Fruit fly (Drosophila melanogaster) whole organism, embryonic: ENCODE measurements around the gene Ctns.

Experiments
- Bdp1 ChIP-seq: fragments of 200-800 bp; sonication (Bioruptor generic); optimal IDR thresholded peaks from 3 replicates; lab custom pipeline; 2016; ENCODE audit warnings: missing biosample characterization, missing genetic modification characterization
- Bgb ChIP-seq: fragments of 200-800 bp; sonication (Bioruptor generic); IDR thresholded peaks from 2 replicates; pipeline ENCODE4 v1.3.6; 2022; ENCODE audit warnings: missing biosample characterization, missing genetic modification characterization; ENCODE audit not compliant: partially characterized antibody
- CG10366 ChIP-seq: fragments of 200-800 bp; sonication (Bioruptor generic); IDR thresholded peaks from 2 replicates; pipeline ENCODE4 v1.3.6; 2022; ENCODE audit warnings: missing biosample characterization, missing genetic modification characterization
- CG10462 ChIP-seq: fragments of 200-800 bp; sonication (Bioruptor generic); optimal IDR thresholded peaks from 2 replicates; lab custom pipeline; 2016; ENCODE audit warnings: missing biosample characterization, missing genetic modification characterization
- CG10979 ChIP-seq: fragments of 200-800 bp; sonication (Bioruptor generic); optimal IDR thresholded peaks from 2 replicates; lab custom pipeline; 2018; ENCODE audit warnings: missing biosample characterization, mild to moderate bottlenecking, missing genetic modification characterization, moderate library complexity
- CG12942 ChIP-seq: fragments of 200-800 bp; sonication (Bioruptor generic); optimal IDR thresholded peaks from 3 replicates; lab custom pipeline; 2016; ENCODE audit warnings: missing biosample characterization, missing genetic modification characterization
- CG16813 ChIP-seq: fragments of 200-800 bp; sonication (Bioruptor generic); IDR thresholded peaks from 3 replicates; pipeline ENCODE4 v1.3.6; 2022; ENCODE audit warnings: missing biosample characterization, missing genetic modification characterization; ENCODE audit not compliant: partially characterized antibody
- CG16863 ChIP-seq: fragments of 200-800 bp; sonication (Bioruptor generic); optimal IDR thresholded peaks from 3 replicates; lab custom pipeline; 2016; ENCODE audit warnings: missing biosample characterization, missing genetic modification characterization
- CG18262 ChIP-seq: fragments of 200-800 bp; optimal IDR thresholded peaks from 3 replicates; lab custom pipeline; 2019; ENCODE audit warnings: missing biosample characterization, mild to moderate bottlenecking, missing genetic modification characterization, moderate library complexity
- CG2120 ChIP-seq: fragments of 200-800 bp; sonication (Bioruptor generic); optimal IDR thresholded peaks from 3 replicates; lab custom pipeline; 2016; ENCODE audit warnings: missing biosample characterization, missing genetic modification characterization
- CG32532 ChIP-seq: fragments of 200-800 bp; sonication (Bioruptor generic); IDR thresholded peaks from 2 replicates; pipeline ENCODE4 v1.3.6; 2022; ENCODE audit warnings: missing biosample characterization, missing genetic modification characterization
- CG33557 ChIP-seq: fragments of 200-800 bp; sonication (Bioruptor generic); optimal IDR thresholded peaks from 2 replicates; lab custom pipeline; 2019; ENCODE audit warnings: missing biosample characterization, mild to moderate bottlenecking, missing genetic modification characterization, moderate library complexity
- CG3726 ChIP-seq: fragments of 200-800 bp; sonication (Bioruptor generic); IDR thresholded peaks from 3 replicates; pipeline ENCODE4, ENCODE4 v1.3.6; 2022; ENCODE audit warnings: missing biosample characterization, missing genetic modification characterization
- CG4328 ChIP-seq: fragments of 200-800 bp; sonication (Bioruptor generic); optimal IDR thresholded peaks from 3 replicates; lab custom pipeline; 2017; ENCODE audit warnings: missing biosample characterization, missing genetic modification reagents, missing genetic modification characterization
- CG8388 ChIP-seq: fragments of 200-800 bp; sonication (Bioruptor generic); optimal IDR thresholded peaks from 2 replicates; lab custom pipeline; 2019; ENCODE audit warnings: missing biosample characterization, mild to moderate bottlenecking, missing genetic modification characterization, moderate library complexity
- CG9797 ChIP-seq: fragments of 200-800 bp; sonication (Bioruptor generic); optimal IDR thresholded peaks from 3 replicates; lab custom pipeline; 2018; ENCODE audit warnings: missing biosample characterization, mild to moderate bottlenecking, missing genetic modification characterization
- Dad ChIP-seq: fragments of 200-800 bp; sonication (Bioruptor generic); optimal IDR thresholded peaks from 3 replicates; lab custom pipeline; 2016; ENCODE audit warnings: missing biosample characterization, missing genetic modification characterization
- Deaf1 ChIP-seq: fragments of 200-800 bp; optimal IDR thresholded peaks from 3 replicates; lab custom pipeline; 2019; ENCODE audit warnings: missing biosample characterization, mild to moderate bottlenecking, missing genetic modification characterization, moderate library complexity
- Dip3 ChIP-seq: fragments of 200-800 bp; sonication (Bioruptor generic); optimal IDR thresholded peaks from 3 replicates; lab custom pipeline; 2016; ENCODE audit warnings: missing biosample characterization, missing genetic modification characterization
- Dp ChIP-seq: fragments of 200-800 bp; sonication (Bioruptor generic); optimal IDR thresholded peaks from 2 replicates; lab custom pipeline; 2018; ENCODE audit warnings: missing biosample characterization, mild to moderate bottlenecking, missing genetic modification characterization, moderate library complexity
- E2f2 ChIP-seq: fragments of 200-800 bp; sonication (Bioruptor generic); IDR thresholded peaks from 2 replicates; pipeline ENCODE4 v1.3.6; 2022; ENCODE audit warnings: missing biosample characterization, missing genetic modification characterization
- ERR ChIP-seq: fragments of 200-800 bp; sonication (Bioruptor generic); optimal IDR thresholded peaks from 2 replicates; lab custom pipeline; 2016; ENCODE audit warnings: missing biosample characterization, missing genetic modification characterization
- GATAe ChIP-seq: fragments of 200-800 bp; sonication (Bioruptor generic); conservative IDR thresholded peaks from 2 replicates; pipeline ENCODE4 v1.3.6; 2022; ENCODE audit warnings: missing biosample characterization, missing genetic modification characterization
- Gug ChIP-seq: fragments of 200-800 bp; sonication (Bioruptor generic); IDR thresholded peaks from 4 replicates; pipeline ENCODE4 v1.3.6; 2022; ENCODE audit warnings: missing biosample characterization, missing genetic modification characterization
- HHEX ChIP-seq: fragments of 200-800 bp; sonication (Bioruptor generic); optimal IDR thresholded peaks from 3 replicates; lab custom pipeline; 2017; ENCODE audit warnings: missing biosample characterization, mild to moderate bottlenecking, missing genetic modification characterization, missing genetic modification reagents
- Hand ChIP-seq: fragments of 200-800 bp; sonication (Bioruptor generic); optimal IDR thresholded peaks from 2 replicates; lab custom pipeline; 2017; ENCODE audit warnings: mild to moderate bottlenecking, missing biosample characterization, missing genetic modification reagents, missing genetic modification characterization
- Hr3 ChIP-seq: fragments of 200-800 bp; sonication (Bioruptor generic); optimal IDR thresholded peaks from 3 replicates; lab custom pipeline; 2016; ENCODE audit warnings: missing biosample characterization, missing genetic modification characterization
- Max ChIP-seq: fragments of 200-800 bp; sonication (Bioruptor generic); optimal IDR thresholded peaks from 2 replicates; lab custom pipeline; 2016; ENCODE audit warnings: missing biosample characterization, mild to moderate bottlenecking, missing genetic modification characterization
- Med ChIP-seq: fragments of 200-800 bp; sonication (Bioruptor generic); peaks from one replicate; lab custom pipeline; 2016; ENCODE audit warnings: missing biosample characterization, missing genetic modification characterization, mild to moderate bottlenecking, inconsistent platforms, moderate library complexity
- Nf-YC ChIP-seq: fragments of 200-800 bp; optimal IDR thresholded peaks from 3 replicates; lab custom pipeline; 2019; ENCODE audit warnings: missing biosample characterization, mild to moderate bottlenecking, missing genetic modification characterization, moderate library complexity
- NfI ChIP-seq: fragments of 200-800 bp; sonication (Bioruptor generic); optimal IDR thresholded peaks from 3 replicates; lab custom pipeline; 2018; ENCODE audit warnings: missing biosample characterization, mild to moderate bottlenecking, missing genetic modification characterization, moderate library complexity
- Opbp ChIP-seq: fragments of 200-800 bp; sonication (Bioruptor generic); IDR thresholded peaks from 3 replicates; pipeline ENCODE4 v1.3.6; 2022; ENCODE audit warnings: missing biosample characterization, missing genetic modification characterization; ENCODE audit not compliant: partially characterized antibody
- PHDP ChIP-seq: fragments of 200-800 bp; sonication (Bioruptor generic); optimal IDR thresholded peaks from 3 replicates; lab custom pipeline; 2018; ENCODE audit warnings: missing biosample characterization, mild to moderate bottlenecking, missing genetic modification characterization, moderate library complexity
- Poxn ChIP-seq: fragments of 200-800 bp; sonication (Bioruptor generic); IDR thresholded peaks from 2 replicates; pipeline ENCODE4 v1.3.6; 2022; ENCODE audit warnings: missing biosample characterization, missing genetic modification characterization
- Ptx1 ChIP-seq: fragments of 200-800 bp; sonication (Bioruptor generic); IDR thresholded peaks from 2 replicates; pipeline ENCODE4 v1.3.6; 2022; ENCODE audit warnings: missing biosample characterization, missing genetic modification characterization
- Ssrp ChIP-seq: fragments of 200-800 bp; sonication (Bioruptor generic); optimal IDR thresholded peaks from 2 replicates; lab custom pipeline; 2018; ENCODE audit warnings: missing biosample characterization, mild to moderate bottlenecking, missing genetic modification characterization, moderate library complexity
- ato ChIP-seq: fragments of 200-800 bp; sonication (Bioruptor generic); IDR thresholded peaks from 2 replicates; pipeline ENCODE4 v1.3.6; 2022; ENCODE audit warnings: missing biosample characterization, missing genetic modification characterization; ENCODE audit not compliant: partially characterized antibody
- dm ChIP-seq: fragments of 200-800 bp; sonication (Bioruptor generic); optimal IDR thresholded peaks from 3 replicates; lab custom pipeline; 2016; ENCODE audit warnings: missing biosample characterization, missing genetic modification characterization
- insv ChIP-seq, 2 experiments: fragments of 200-800 bp; sonication (Bioruptor generic); optimal IDR thresholded peaks; 3 replicates each; lab custom pipeline; 2016 to 2018; ENCODE audit warnings: missing biosample characterization in 2 of 2, missing genetic modification characterization in 2 of 2
- inv ChIP-seq: fragments of 200-800 bp; sonication (Bioruptor generic); IDR thresholded peaks from 2 replicates; pipeline ENCODE4 v1.3.6; 2022; ENCODE audit warnings: missing biosample characterization, missing genetic modification characterization; ENCODE audit not compliant: partially characterized antibody
- nmo ChIP-seq: fragments of 200-800 bp; sonication (Bioruptor generic); optimal IDR thresholded peaks from 2 replicates; lab custom pipeline; 2018; ENCODE audit warnings: missing biosample characterization, mild to moderate bottlenecking, missing genetic modification characterization, moderate library complexity
- repo ChIP-seq: fragments of 200-800 bp; sonication (Bioruptor generic); optimal IDR thresholded peaks from 2 replicates; lab custom pipeline; 2016; ENCODE audit warnings: missing biosample characterization, missing genetic modification characterization
- so ChIP-seq: fragments of 200-800 bp; sonication (Bioruptor generic); IDR thresholded peaks from 3 replicates; pipeline ENCODE4 v1.3.6; 2022; ENCODE audit warnings: missing biosample characterization, missing genetic modification characterization
- stwl ChIP-seq: fragments of 200-800 bp; sonication (Bioruptor generic); optimal IDR thresholded peaks from 3 replicates; lab custom pipeline; 2018; ENCODE audit warnings: missing biosample characterization, mild to moderate bottlenecking, missing genetic modification characterization, moderate library complexity
- trem ChIP-seq: fragments of 200-800 bp; optimal IDR thresholded peaks from 3 replicates; lab custom pipeline; 2019; ENCODE audit warnings: missing biosample characterization, mild to moderate bottlenecking, missing genetic modification characterization, moderate library complexity
- twi ChIP-seq: fragments of 200-800 bp; optimal IDR thresholded peaks from 2 replicates; lab custom pipeline; 2019; ENCODE audit warnings: missing biosample characterization, mild to moderate bottlenecking, missing genetic modification characterization, moderate library complexity
- unpg ChIP-seq: fragments of 200-800 bp; sonication (Bioruptor generic); optimal IDR thresholded peaks from 3 replicates; lab custom pipeline; 2018; ENCODE audit warnings: missing biosample characterization, mild to moderate bottlenecking, missing genetic modification characterization, moderate library complexity
- wor ChIP-seq: fragments of 200-800 bp; sonication (Bioruptor generic); IDR thresholded peaks from 2 replicates; pipeline ENCODE4 v1.3.6; 2022; ENCODE audit warnings: missing biosample characterization, missing genetic modification characterization

Gene Ctns

dm6 chr3R:23067209-23067826 lies 8.6 kb upstream of the Ctns start, which contains the start of gene CG17111 (continued):
- TF ChIP-seq ERR (GFP tag; lab: Kevin White, UChicago) (no peak), Nf-YC (tag; lab: Kevin White, UChicago) (peak; percentile 7), Bdp1 (GFP tag; lab: Kevin White, UChicago) (no peak), so (GFP tag; lab: Robert Waterston, UW) (no peak), Poxn (GFP tag; lab: Robert Waterston, UW) (no peak), Gug (no peak), HHEX (GFP tag; lab: Kevin White, UChicago) (peak; percentile 46)

DNA sequence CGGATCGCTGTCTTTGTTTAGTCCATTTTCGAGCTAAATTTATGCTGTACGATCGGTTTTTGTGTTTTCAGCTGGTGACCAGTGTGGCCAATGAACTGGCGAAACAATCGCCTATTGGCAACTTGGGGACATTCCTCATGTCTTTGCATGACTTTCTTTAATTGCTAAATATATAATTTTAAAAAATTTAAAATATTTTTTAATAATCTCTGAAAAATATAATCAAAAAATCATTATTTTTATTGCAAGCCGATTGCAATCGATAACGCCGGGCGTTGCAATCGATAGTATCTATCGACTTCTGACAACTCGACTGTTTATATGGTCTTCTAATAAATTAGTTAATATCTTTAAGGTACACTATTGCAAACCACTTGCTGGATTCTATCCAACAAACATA lies 2.5 kb upstream of the Ctns start, which contains the start of the genes sav and Ublcp1:
Gene sav (minus strand): TSS at position 96 of the 400 bp plus-strand sequence.
Gene Ublcp1 (plus strand): TSS at position 285 of the 400 bp plus-strand sequence.
- TF ChIP-seq CG2120 (GFP tag; lab: Kevin White, UChicago) (peak; percentile 32), repo (no peak), wor (GFP tag; lab: Robert Waterston, UW) (no peak), CG16813 (peak; percentile 91), CG16863 (no peak), insv (GFP tag; optimal IDR thresholded peaks at IDR 0.05; lab: Kevin White, UChicago) (no peak), Opbp (GFP tag; lab: Robert Waterston, UW) (peak; percentile 88), stwl (tag; lab: Kevin White, UChicago) (peak; percentile 83), ato (GFP tag; lab: Robert Waterston, UW) (peak; percentile 59; the same call in 1 of the 2 replicates), dm (GFP tag; lab: Kevin White, UChicago) (no peak), PHDP (tag; lab: Kevin White, UChicago) (peak; percentile 45), Ptx1 (0 out of 2 replicates have a peak, but pooled peaks have one; percentile 7), Dp (GFP tag; lab: Kevin White, UChicago) (peak; percentile 36), Ssrp (tag; lab: Kevin White, UChicago) (peak; percentile 17), Max (GFP tag; lab: Kevin White, UChicago) (peak; percentile 25), CG10462 (GFP tag; lab: Kevin White, UChicago) (peak; percentile 12), nmo (GFP tag; lab: Kevin White, UChicago) (peak; percentile 64), Hand (GFP tag; lab: Kevin White, UChicago) (no peak), unpg (GFP tag; lab: Kevin White, UChicago) (peak; percentile 36), CG18262 (tag; lab: Kevin White, UChicago) (peak; percentile 55), inv (peak; percentile 84), CG3726 (GFP tag; lab: Robert Waterston, UW) (no peak), CG4328 (GFP tag; lab: Kevin White, UChicago) (no peak), Bgb (GFP tag; lab: Robert Waterston, UW) (peak; percentile 87), E2f2 (GFP tag; lab: Robert Waterston, UW) (peak; percentile 54), CG32532 (GFP tag; lab: Robert Waterston, UW) (0 out of 2 replicates have a peak, but pooled peaks have one; percentile 14), trem (peak; percentile 85), CG9797 (GFP tag; lab: Kevin White, UChicago) (peak; percentile 71), CG10366 (no peak), Dad (GFP tag; lab: Kevin White, UChicago) (no peak), Deaf1 (tag; lab: Kevin White, UChicago) (peak; percentile 21), Hr3 (GFP tag; lab: Kevin White, UChicago) (peak; percentile 27), CG12942 (GFP tag; lab: Kevin White, UChicago) (peak; percentile 0), NfI (GFP tag; lab: Kevin White, UChicago) (peak; percentile 11), twi (tag; lab: Kevin White, UChicago) (peak; percentile 16), Dip3 (GFP tag; lab: Kevin White, UChicago) (no peak), CG33557 (peak; percentile 11), Med (peak; percentile 18), CG10979 (tag; lab: Kevin White, UChicago) (peak; percentile 37), CG8388 (GFP tag; lab: Kevin White, UChicago) (peak; percentile 18), GATAe (GFP tag; lab: Robert Waterston, UW) (no peak)
